Worm (Caenorhabditis elegans) whole organism, late embryonic: ENCODE measurements around the gene vav-1.

Experiments used
- ceh-9 ChIP-seq: sonication (generic microtip); optimal IDR thresholded peaks from 2 replicates; lab custom pipeline; 2016; ENCODE audit warnings: mild to moderate bottlenecking, missing genetic modification characterization, inconsistent platforms, missing compliant biosample characterization
- lin-11 ChIP-seq: fragments of 200-800 bp; sonication (Bioruptor generic); optimal IDR thresholded peaks from 2 replicates; lab custom pipeline; 2018; ENCODE audit warnings: mild to moderate bottlenecking, missing genetic modification characterization, missing compliant biosample characterization
- nfya-1 ChIP-seq: sonication (generic microtip); optimal IDR thresholded peaks from 2 replicates; lab custom pipeline; 2017; ENCODE audit warnings: missing genetic modification characterization, mild to moderate bottlenecking, missing compliant biosample characterization, antibody characterized with exemption, moderate library complexity
- pax-1 ChIP-seq: fragments of 150-350 bp; optimal IDR thresholded peaks from 2 replicates; lab custom pipeline; 2014; ENCODE audit warnings: missing biosample characterization, missing genetic modification characterization

DNA sequence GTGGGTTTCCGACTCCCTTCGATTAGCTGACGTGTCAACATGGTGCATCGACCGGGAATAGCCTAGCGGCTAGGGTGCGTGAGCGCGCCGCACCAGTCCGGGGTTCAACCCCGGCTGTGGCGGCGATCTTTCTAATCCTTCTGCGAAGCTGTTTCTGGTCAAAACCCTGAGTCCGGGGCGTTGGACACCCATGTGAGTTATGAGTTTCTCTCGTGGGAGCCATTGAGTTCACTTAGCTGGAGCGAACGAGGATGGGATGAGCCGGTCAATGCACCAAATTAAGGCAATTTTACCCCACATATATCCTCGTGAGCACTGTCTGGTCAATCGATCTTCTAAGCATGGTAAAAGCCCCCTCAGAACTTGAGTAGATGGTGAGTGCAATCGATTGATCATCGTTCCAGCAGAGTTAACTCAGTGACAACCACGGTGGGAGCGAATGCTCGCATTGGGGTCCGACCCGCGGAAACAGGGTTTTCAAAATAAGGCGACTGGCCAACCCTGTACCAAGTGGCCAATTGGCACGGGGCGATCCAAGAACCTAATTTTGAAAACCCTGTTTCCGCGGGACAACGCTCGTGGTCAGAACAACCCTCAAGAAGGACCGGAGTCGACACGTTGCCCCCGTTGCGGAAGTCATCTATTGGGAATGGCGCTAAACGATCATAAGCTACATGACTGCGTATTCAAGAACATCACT, 40.0 kb downstream of the vav-1 start, which contains the start of gene Y81B9A.1:
- TF ChIP-seq lin-11 (tag; lab: Kevin White, UChicago) (no peak), pax-1 (no peak), nfya-1 (tag; lab: Kevin White, UChicago) (no peak), ceh-9 (no peak)
